Fruit fly (Drosophila melanogaster) whole organism: ENCODE data around the gene Zir.

Experiments
- CG8478 ChIP-seq: fragments of >200 bp; optimal IDR thresholded peaks from 2 replicates; lab custom pipeline; 2018; ENCODE audit warnings: inconsistent platforms
- Dll ChIP-seq: fragments of >200 bp; optimal IDR thresholded peaks from 2 replicates; lab custom pipeline; 2017
- EcR ChIP-seq, 2 experiments: fragments of >200 bp; optimal IDR thresholded peaks; 2 replicates each; lab custom pipeline; 2017; ENCODE audit warnings: missing biosample characterization in 2 of 2, missing genetic modification characterization in 2 of 2, missing genetic modification reagents in 2 of 2
- pan ChIP-seq: fragments of >200 bp; optimal IDR thresholded peaks from 2 replicates; lab custom pipeline; 2017
- psq ChIP-seq: fragments of >200 bp; optimal IDR thresholded peaks from 2 replicates; lab custom pipeline; 2017
- usp ChIP-seq: fragments of >200 bp; optimal IDR thresholded peaks from 2 replicates; lab custom pipeline; 2017; ENCODE audit warnings: missing biosample characterization, missing genetic modification characterization, mixed read lengths

Zir gene

DNA sequence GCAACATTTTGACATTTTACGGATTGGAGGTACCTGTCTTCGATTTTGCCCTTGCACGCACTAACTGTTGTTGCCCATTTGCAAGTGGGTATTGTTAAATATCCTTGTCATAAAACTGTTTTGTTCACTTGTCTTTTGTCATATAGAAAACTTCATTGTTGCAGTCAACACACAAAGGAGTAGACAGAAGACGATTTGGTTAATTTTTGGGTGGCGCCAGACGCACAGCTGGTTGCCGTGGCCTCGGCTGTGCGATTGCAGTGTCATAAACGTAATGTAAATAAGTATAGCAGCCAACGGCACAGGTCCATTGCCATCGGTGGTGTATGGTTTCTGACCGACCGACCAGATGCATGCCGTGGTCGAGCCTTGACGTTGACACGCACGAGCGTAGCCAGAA is 3.2 kb upstream of the Zir start:
- no peak for TF ChIP-seq pan
- TF ChIP-seq usp (GFP tag; lab: Kevin White, UChicago), result no peak
- no peak for TF ChIP-seq Dll (lab: Kevin White, UChicago)
- TF ChIP-seq psq (lab: Kevin White, UChicago), result no peak
- TF ChIP-seq EcR (GFP tag; optimal IDR thresholded peaks at IDR 0.05; lab: Kevin White, UChicago), result no peak

DNA sequence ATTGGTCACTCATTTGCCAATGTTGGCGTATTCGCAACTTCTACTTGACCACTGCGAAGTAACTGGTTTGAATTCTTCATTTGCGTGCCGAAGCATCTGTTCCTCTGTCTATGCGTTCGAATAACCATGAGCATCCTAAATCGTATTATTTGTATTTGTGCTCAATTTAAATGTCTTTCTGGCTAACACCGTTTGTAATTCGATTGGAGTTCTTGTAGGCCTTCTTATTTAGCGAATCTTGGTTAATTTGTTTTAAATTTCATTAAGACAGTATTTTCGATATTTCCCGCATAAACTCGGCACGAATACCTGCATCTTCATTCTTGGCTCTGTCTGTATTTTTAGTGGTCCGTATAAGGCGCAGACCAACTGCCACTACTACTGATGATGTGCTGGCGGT is 2.7 kb upstream of the Zir start:
- no peak for TF ChIP-seq usp (GFP tag; lab: Kevin White, UChicago)
- TF ChIP-seq psq (lab: Kevin White, UChicago), result no peak
- TF ChIP-seq Dll (lab: Kevin White, UChicago), result no peak

DNA sequence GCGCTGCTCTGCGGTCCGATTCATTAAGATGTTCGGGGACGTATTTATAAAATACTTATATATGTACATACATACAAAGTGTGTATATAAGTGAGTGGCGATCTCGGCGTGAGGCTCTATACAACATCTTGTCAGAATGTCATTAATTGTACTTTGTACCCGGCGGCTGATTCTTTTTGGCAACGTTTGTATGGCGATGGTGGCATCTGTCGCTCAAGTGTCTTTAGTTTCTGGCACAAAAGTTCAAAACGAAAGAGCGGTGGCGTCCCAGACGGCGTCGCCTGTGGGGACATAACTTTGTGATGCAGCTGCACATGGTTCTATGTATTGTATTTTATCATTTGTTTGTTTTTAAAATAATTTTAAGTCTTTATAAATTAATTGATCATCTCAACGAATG is 1.5 kb upstream of the Zir start:
- TF ChIP-seq Dll (lab: Kevin White, UChicago) (no peak), psq (lab: Kevin White, UChicago) (no peak), EcR (GFP tag; optimal IDR thresholded peaks at IDR 0.05; lab: Kevin White, UChicago) (no peak), usp (GFP tag; lab: Kevin White, UChicago) (no peak), pan (no peak), CG8478 (lab: Kevin White, UChicago) (no peak)

DNA sequence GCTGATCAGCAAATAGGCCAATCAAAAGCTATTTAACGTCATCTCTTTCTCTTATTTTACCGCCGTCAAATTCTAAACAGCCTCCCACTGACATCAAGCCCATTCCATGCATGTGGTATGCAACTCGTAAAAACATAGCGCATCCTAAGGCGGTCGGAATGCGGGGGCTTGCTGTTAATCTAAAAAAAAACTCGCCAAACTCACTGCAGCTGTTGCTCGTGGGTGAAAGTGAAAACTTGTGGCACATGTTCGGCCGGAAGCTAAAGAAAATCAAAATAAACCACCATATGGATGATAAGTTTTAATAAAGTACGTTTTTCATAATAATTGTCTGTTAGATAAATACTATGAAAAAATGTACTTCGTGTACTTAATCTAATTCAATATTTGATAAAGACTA is 443 bp upstream of the Zir start:
- TF ChIP-seq usp (GFP tag; lab: Kevin White, UChicago) (no peak), Dll (lab: Kevin White, UChicago) (no peak), CG8478 (lab: Kevin White, UChicago) (no peak), EcR (GFP tag; optimal IDR thresholded peaks at IDR 0.05; lab: Kevin White, UChicago) (no peak), pan (no peak), psq (lab: Kevin White, UChicago) (no peak)

DNA sequence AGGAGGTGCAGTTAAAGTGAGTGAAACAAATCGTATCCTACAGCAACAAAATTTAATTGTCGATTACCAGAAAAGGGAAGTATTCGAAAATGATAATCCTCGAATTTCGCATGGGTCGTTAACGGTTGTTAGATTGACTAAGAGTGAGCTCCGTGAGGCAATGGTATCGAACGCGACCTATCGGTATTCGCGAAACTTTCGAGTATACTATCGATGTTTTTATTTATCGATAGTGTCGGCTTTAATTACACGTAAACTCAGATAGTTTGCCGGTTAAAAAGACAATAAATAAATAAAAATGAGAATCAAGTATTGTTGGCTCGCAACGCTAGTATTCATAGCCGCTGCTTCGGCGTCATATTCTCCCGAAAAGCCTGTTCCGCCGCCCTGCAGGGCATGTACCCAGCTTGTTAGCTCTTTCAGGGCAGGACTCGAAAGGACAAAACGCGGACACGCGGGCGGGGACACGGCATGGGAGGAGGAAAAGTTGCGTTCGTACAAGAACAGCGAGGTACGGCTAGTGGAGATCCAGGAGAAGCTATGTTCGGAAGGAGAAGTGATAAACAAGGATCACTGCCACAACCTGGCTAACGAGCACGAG is 7.7 kb downstream of the Zir start, which contains the start of gene Creld:
Gene Creld (plus strand): TSS at position 220 of the 601 bp plus-strand sequence.
- TF ChIP-seq EcR (GFP tag; optimal IDR thresholded peaks at IDR 0.05; lab: Kevin White, UChicago) (no peak), usp (GFP tag; lab: Kevin White, UChicago) (no peak), pan (no peak), CG8478 (lab: Kevin White, UChicago) (no peak), Dll (lab: Kevin White, UChicago) (no peak), psq (lab: Kevin White, UChicago) (no peak)

DNA sequence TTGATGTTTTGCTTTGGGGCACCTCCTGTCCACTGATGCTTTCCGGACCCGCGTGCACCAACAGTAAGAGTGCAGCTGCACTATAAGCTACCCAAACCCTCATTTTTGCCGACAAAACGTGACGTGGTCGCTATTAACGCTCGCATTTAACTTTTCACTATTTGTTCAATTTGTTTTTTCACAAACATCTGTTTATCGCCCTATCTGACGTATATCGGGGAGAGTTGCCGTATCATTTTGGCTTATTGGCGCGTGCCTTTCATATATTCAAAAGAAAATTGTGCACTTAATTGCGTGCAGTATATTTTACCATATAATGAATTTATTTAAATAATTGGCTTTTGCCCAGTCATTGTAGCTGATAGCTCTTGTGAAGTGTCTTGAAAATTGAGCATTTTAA is 12.0 kb downstream of the Zir start, which contains the start of the genes Nhe1 and Sam-S:
Gene Nhe1 (minus strand): TSS at position 193 of the 400 bp plus-strand sequence.
Gene Sam-S (plus strand): TSS at position 364 of the 400 bp plus-strand sequence.
- no peak for TF ChIP-seq usp (GFP tag; lab: Kevin White, UChicago)
- no peak for TF ChIP-seq EcR (GFP tag; optimal IDR thresholded peaks at IDR 0.05; lab: Kevin White, UChicago)
- TF ChIP-seq Dll (lab: Kevin White, UChicago), result no peak
- TF ChIP-seq psq (lab: Kevin White, UChicago), result no peak
- no peak for TF ChIP-seq CG8478 (lab: Kevin White, UChicago)
- no peak for TF ChIP-seq pan

DNA sequence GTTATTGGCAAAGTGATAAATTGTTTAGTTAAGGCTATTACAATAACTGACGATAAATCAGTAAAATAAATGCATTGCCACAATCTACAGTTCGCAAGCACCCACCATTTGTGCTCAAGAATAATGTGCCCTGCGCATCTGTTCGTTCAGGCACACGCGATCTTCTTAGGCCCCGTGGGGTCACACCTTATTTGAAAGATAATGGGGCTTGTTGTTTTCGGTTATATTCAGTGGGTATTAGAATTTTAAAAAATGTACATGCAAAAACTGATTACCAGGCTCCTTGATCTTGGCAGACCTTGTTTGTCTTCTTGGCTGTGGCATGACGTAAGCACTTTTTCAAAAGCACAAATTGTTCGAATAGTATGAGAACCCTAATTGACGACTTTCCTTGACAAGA is 12.5 kb downstream of the Zir start:
- no peak for TF ChIP-seq usp (GFP tag; lab: Kevin White, UChicago)
- no peak for TF ChIP-seq psq (lab: Kevin White, UChicago)
- TF ChIP-seq CG8478 (lab: Kevin White, UChicago), result no peak
- TF ChIP-seq Dll (lab: Kevin White, UChicago), result no peak
- TF ChIP-seq EcR (GFP tag; optimal IDR thresholded peaks at IDR 0.05; lab: Kevin White, UChicago), result no peak
- TF ChIP-seq pan, result no peak

DNA sequence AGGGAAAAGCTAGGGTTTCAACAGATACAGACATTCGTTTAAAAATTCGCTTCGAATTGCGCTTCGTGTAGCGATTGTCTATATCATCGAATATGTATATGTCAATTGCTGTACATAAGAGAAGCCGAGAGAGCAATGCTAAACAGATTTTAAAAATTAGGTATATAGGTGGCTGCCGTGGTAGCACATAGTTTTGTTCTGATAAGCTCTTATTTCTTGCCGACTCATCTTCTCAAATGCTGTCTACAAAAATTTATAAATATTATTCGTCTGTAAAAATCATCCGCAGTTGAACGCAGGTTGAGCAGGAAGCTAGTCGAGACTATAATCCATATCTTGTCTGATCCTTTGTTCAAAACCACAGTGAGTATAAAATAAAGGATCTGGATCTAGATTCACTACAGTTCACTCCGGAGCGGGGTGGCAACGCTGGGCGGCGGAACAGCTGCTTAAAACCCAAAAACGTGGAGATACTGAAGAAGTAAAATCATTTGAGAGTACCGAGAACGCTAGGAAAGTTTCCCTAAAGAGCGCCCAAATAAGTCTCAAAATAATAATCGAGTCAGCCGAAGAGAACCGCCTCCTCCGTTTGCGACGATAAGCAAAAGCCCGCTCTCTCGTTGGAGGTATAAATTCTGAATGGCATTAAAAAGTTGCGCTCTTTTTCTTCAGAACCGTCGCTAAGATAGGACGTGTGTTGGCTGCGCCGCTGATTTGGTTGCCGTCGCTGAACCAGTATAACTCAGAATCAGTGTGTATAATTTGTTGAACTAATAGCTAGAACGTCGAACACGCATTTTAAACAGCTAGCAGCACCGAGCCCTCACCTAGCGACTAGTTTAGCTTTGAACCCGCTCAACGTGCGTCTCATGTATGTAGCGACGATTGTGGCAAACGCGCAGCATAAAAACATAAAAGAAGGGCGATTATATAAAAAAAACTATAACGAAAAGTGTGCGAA is 13.2 kb downstream of the Zir start:
- TF ChIP-seq EcR (GFP tag; optimal IDR thresholded peaks at IDR 0.05; lab: Kevin White, UChicago), result no peak
- TF ChIP-seq pan, result no peak
- no peak for TF ChIP-seq psq (lab: Kevin White, UChicago)
- no peak for TF ChIP-seq CG8478 (lab: Kevin White, UChicago)
- TF ChIP-seq Dll (lab: Kevin White, UChicago), result no peak
- TF ChIP-seq usp (GFP tag; lab: Kevin White, UChicago), result no peak

DNA sequence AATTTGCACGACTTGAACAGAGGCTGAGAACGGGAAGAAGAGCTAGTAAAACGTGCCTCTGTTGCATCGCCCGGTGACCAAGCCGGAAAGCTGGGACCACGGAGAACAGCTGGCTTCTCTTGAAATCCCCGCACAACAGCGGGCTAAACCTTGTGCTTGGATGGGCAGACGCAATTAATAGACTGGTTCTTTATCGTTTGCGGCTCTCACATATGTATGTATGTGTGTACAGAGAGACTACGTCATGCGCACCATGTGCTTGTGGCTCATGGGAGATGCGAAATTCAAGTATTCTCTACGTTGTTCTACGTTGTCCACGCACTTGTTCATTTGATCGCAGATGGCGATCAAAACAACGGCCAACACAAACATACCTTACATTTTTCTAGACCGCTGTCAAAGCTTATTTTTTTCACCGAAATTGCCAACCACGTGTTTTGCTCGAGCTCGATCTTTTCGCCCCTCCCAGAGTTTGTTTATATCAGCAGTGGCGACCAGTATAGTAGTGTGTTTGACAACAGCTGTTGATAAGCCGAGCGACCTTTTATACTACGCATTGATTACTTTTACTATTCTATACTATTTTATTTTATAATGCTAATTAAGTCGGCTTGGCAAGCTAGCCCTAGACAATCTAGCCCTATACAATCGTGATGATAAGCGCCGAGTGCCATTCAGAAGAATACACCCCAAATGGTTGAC is 14.7 kb downstream of the Zir start:
- TF ChIP-seq EcR (GFP tag; optimal IDR thresholded peaks at IDR 0.05; lab: Kevin White, UChicago) (no peak), usp (GFP tag; lab: Kevin White, UChicago) (no peak), Dll (lab: Kevin White, UChicago) (no peak), pan (no peak), CG8478 (lab: Kevin White, UChicago) (no peak)

DNA sequence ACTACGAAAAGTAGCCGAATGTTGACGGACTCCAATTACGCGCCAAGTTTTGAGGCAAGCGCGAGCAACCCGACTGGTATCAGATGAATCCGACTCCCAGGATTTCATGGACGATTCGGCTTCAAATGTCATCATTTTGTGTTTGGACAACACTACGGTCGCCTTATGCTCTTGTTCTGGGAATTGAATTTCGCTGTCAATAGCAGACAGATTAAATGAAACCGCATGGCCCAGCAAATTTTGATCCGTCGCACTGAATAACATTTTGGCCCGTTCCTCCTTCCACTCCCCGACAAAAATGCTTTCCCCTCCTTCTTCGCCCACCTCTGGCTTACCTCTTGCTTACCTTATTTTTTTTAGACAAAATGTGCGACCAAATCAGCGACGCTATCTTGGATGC is 15.5 kb downstream of the Zir start:
- TF ChIP-seq usp (GFP tag; lab: Kevin White, UChicago) (no peak), psq (lab: Kevin White, UChicago) (no peak), pan (no peak), CG8478 (lab: Kevin White, UChicago) (no peak), EcR (GFP tag; optimal IDR thresholded peaks at IDR 0.05; lab: Kevin White, UChicago) (no peak), Dll (lab: Kevin White, UChicago) (no peak)

DNA sequence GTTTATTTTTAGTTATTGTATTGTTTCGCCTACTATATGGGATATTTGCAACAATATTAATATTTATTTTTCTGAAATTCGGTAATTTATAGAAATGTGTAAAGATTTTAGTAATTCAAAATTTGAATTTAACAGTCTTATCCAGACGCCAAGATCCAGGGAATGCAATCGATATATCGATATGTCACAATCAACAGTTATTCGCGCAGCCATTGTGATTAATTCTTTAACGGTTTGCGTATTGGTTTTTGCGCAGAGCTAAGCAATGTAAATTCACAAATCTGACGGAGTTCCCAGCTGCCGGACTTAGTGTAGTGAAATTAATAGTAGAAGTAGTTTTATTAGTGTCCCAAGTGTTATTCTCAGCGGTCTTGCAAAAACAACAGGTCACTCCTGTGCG is 19.9 kb downstream of the Zir start, which contains the start of gene ND-15:
Gene ND-15 (plus strand): TSS at position 298 of the 400 bp plus-strand sequence.
- no peak for TF ChIP-seq pan
- no peak for TF ChIP-seq psq (lab: Kevin White, UChicago)
- TF ChIP-seq usp (GFP tag; lab: Kevin White, UChicago), result no peak
- no peak for TF ChIP-seq CG8478 (lab: Kevin White, UChicago)
- no peak for TF ChIP-seq Dll (lab: Kevin White, UChicago)
- no peak for TF ChIP-seq EcR (GFP tag; optimal IDR thresholded peaks at IDR 0.05; lab: Kevin White, UChicago)
